Fruit fly (Drosophila melanogaster) S2 (cell line): ENCODE data around the gene Gyc76C.
A peak's percentile ranks its signal among the peaks of the same experiment; 100 is the strongest.

Source experiments
- CG8478 ChIP-seq: fragments of >200 bp; optimal IDR thresholded peaks from 2 replicates; lab custom pipeline; 2018
- CTCF ChIP-seq, 2 experiments: fragments of >200 bp; optimal IDR thresholded peaks; 2 replicates each; lab custom pipeline; 2018

DNA sequence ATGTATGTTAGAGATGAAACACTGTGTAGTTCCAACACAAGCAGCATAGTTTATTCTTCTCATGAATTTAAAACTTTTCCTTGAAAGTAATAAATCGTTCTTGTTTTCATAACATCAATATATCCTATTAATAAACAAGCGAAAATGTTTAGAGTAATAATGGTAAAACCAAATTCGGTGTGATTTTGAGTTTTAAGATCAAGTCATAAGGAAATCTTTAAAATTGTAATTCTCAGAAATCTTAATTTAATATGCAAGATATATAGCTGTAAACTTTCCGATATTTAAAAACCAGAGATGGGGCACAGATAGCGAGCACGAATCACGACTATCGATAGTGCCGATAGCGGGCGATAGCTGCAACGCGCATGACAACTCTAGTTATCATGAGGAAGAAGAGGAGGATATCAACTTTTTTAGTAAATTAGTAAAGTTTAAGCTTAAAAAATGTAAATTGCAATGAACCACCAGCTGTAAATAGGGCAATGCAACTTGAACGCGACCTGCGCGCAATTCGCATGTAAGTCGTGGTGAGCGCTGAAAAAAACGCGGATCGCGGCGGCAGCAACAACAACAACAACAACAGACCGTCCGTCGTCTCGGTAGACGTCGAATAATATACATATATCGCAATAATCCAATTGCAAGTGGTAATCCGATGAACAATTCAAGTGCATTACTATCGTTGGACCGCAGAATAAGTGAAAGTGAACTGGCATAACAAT, 24.6 kb upstream of the Gyc76C start, which contains the start of the genes Fibp and Deaf1:
- peak in 1 of 2 experiments; percentile 9 for TF ChIP-seq CTCF (optimal IDR thresholded peaks at IDR 0.05; lab: Kevin White, UChicago)
- TF ChIP-seq CG8478: no peak
